Worm (Caenorhabditis elegans): ENCODE measurements around the gene Y116F11A.1.

- no peak for TF ChIP-seq ceh-16 (tag; optimal IDR thresholded peaks at IDR 0.05)
- TF ChIP-seq mdl-1 (tag; optimal IDR thresholded peaks at IDR 0.05) = no peak
- no peak for TF ChIP-seq blmp-1 (tag; optimal IDR thresholded peaks at IDR 0.05; ENCODE audit: insufficient read depth)
- TF ChIP-seq egl-27 (tag; optimal IDR thresholded peaks at IDR 0.05) = no peak
- no peak for TF ChIP-seq zag-1 (tag; optimal IDR thresholded peaks at IDR 0.05)
- no peak for TF ChIP-seq unc-62 (GFP tag; optimal IDR thresholded peaks at IDR 0.05)
- TF ChIP-seq ama-1 (optimal IDR thresholded peaks at IDR 0.05) = no peak
- no peak for TF ChIP-seq nhr-237 (tag; optimal IDR thresholded peaks at IDR 0.05)
- no peak for TF ChIP-seq nhr-23 (tag; optimal IDR thresholded peaks at IDR 0.05)
- TF ChIP-seq nhr-77 (tag; optimal IDR thresholded peaks at IDR 0.05) = no peak
- no peak for TF ChIP-seq fos-1 (tag; optimal IDR thresholded peaks at IDR 0.05)
- TF ChIP-seq nhr-6 (tag; optimal IDR thresholded peaks at IDR 0.05) = no peak
Measured at ce11 chrV:19727990-19728389, 2.4 kb upstream of the Y116F11A.1 start.
